Fruit fly (Drosophila melanogaster): ENCODE measurements around the gene CG15025.

Gene CG15025

DNA sequence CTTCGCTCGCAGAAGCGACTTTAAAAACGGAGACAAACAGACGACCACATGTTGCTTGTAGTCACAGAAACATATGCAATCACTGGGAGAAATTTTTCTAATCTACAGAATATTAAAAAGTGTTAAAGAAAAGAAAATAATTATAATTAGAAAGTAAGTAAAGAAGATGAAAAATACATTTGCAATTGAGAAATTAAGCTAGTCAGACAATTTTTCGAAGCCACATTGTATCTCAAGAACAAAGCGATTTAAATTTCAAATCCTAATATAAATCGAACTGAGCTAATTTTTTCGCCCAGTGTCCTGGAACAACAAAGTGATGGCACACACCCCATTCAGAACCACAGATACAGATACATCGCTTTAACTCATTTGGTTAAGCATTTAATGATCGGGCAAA lies 25.6 kb downstream of the CG15025 start (continued):
- TF ChIP-seq CG7839 (tag; optimal IDR thresholded peaks at IDR 0.05) (peak; percentile 76), wdn (GFP tag; IDR thresholded peaks at IDR 0.05) (no peak), YL-1 (GFP tag; optimal IDR thresholded peaks at IDR 0.05) (no peak), CG4424 (GFP tag; optimal IDR thresholded peaks at IDR 0.05) (peak; percentile 81), CG2202 (tag; optimal IDR thresholded peaks at IDR 0.05) (peak; percentile 67), CG10267 (tag; optimal IDR thresholded peaks at IDR 0.05) (peak; percentile 78), CG14050 (GFP tag; IDR thresholded peaks at IDR 0.05) (no peak), Doc3 (GFP tag; IDR thresholded peaks at IDR 0.05; ENCODE audit: partially characterized antibody) (no peak), fd102C (GFP tag; optimal IDR thresholded peaks at IDR 0.05) (no peak), exex (tag; optimal IDR thresholded peaks at IDR 0.05) (no peak), stc (GFP tag; IDR thresholded peaks at IDR 0.05) (peak; percentile 40; the same call in 1 of the 2 replicates), Hmx (GFP tag; optimal IDR thresholded peaks at IDR 0.05) (no peak), grau (tag; optimal IDR thresholded peaks at IDR 0.05) (peak; percentile 74), CG2875 (GFP tag; optimal IDR thresholded peaks at IDR 0.05) (peak; percentile 72), dimm (GFP tag; IDR thresholded peaks at IDR 0.05) (no peak), CG13287 (GFP tag; IDR thresholded peaks at IDR 0.05; ENCODE audit: partially characterized antibody) (no peak), tup (GFP tag; optimal IDR thresholded peaks at IDR 0.05) (no peak), CG8944 (GFP tag; optimal IDR thresholded peaks at IDR 0.05) (no peak), zfh1 (GFP tag; IDR thresholded peaks at IDR 0.05) (peak; percentile 78), phol (tag; optimal IDR thresholded peaks at IDR 0.05) (peak; percentile 85), NC2α (GFP tag; optimal IDR thresholded peaks at IDR 0.05) (no peak), gcm (GFP tag; optimal IDR thresholded peaks at IDR 0.05) (peak; percentile 74), tap (tag; optimal IDR thresholded peaks at IDR 0.05) (peak; percentile 43), CG9876 (GFP tag; optimal IDR thresholded peaks at IDR 0.05) (no peak), az2 (GFP tag; optimal IDR thresholded peaks at IDR 0.05) (peak; percentile 66), ara (GFP tag; IDR thresholded peaks at IDR 0.05) (peak; percentile 50; the same call in 1 of the 2 replicates), CG8478 (optimal IDR thresholded peaks at IDR 0.05) (no peak), CG7372 (GFP tag; IDR thresholded peaks at IDR 0.05) (no peak), CG2129 (GFP tag; IDR thresholded peaks at IDR 0.05; ENCODE audit: partially characterized antibody) (no peak), nerfin-2 (GFP tag; IDR thresholded peaks at IDR 0.05; ENCODE audit: partially characterized antibody) (no peak), CG2889 (GFP tag; IDR thresholded peaks at IDR 0.05) (no peak), CG10209 (GFP tag; optimal IDR thresholded peaks at IDR 0.05) (peak; percentile 61), Hand (GFP tag; optimal IDR thresholded peaks at IDR 0.05) (no peak), CG8281 (tag; optimal IDR thresholded peaks at IDR 0.05) (peak; percentile 16), ham (GFP tag; IDR thresholded peaks at IDR 0.05) (no peak), otp (GFP tag; IDR thresholded peaks at IDR 0.05) (peak; percentile 30; the same call in 1 of the 3 replicates), Bgb (GFP tag; IDR thresholded peaks at IDR 0.05; ENCODE audit: partially characterized antibody) (no peak), Trl (optimal IDR thresholded peaks at IDR 0.05) (no peak), Trl (GFP tag; optimal IDR thresholded peaks at IDR 0.05) (peak; percentile 15), Deaf1 (tag; optimal IDR thresholded peaks at IDR 0.05) (peak; percentile 32), CG11695 (GFP tag; IDR thresholded peaks at IDR 0.05) (peak; percentile 64; the same call in 1 of the 3 replicates), Hr78 (GFP tag; optimal IDR thresholded peaks at IDR 0.05) (peak in 1 of 2 experiments; percentile 57), CG15514 (GFP tag; optimal IDR thresholded peaks at IDR 0.05) (no peak), CG3163 (GFP tag; optimal IDR thresholded peaks at IDR 0.05) (no peak), Ada2b (GFP tag; IDR thresholded peaks at IDR 0.05) (peak; percentile 36; the same call in 1 of the 2 replicates), schlank (tag; optimal IDR thresholded peaks at IDR 0.05) (no peak), Nf-YB (GFP tag; optimal IDR thresholded peaks at IDR 0.05) (peak; percentile 36), Bteb2 (GFP tag; optimal IDR thresholded peaks at IDR 0.05) (no peak), ssp (GFP tag; IDR thresholded peaks at IDR 0.05) (peak; percentile 48), CG12659 (GFP tag; optimal IDR thresholded peaks at IDR 0.05) (peak; percentile 33), lbe (GFP tag; optimal IDR thresholded peaks at IDR 0.05) (no peak)

All from whole organism, embryonic.